Fruit fly (Drosophila melanogaster): Measurements from ENCODE around the gene CG5250.
A peak's percentile ranks its signal among the peaks of the same experiment; 100 is the strongest.

Gene CG5250

dm6 chr3R:19256477-19256876, 27.4 kb upstream of the CG5250 start, which contains the start of gene CG14280:
Gene CG14280 (plus strand): TSS chr3R:19256777.
- TF ChIP-seq CG15710 (tag; optimal IDR thresholded peaks at IDR 0.05) = no peak
- TF ChIP-seq gl (tag; optimal IDR thresholded peaks at IDR 0.05) = no peak
- TF ChIP-seq D1 (tag; optimal IDR thresholded peaks at IDR 0.05) = no peak
- no peak for TF ChIP-seq CG17806 (tag; optimal IDR thresholded peaks at IDR 0.05)
- no peak for TF ChIP-seq CG34367 (tag; optimal IDR thresholded peaks at IDR 0.05)
- TF ChIP-seq rn (GFP tag; IDR thresholded peaks at IDR 0.05) = no peak
- no peak for TF ChIP-seq CG4496 (GFP tag; IDR thresholded peaks at IDR 0.05)
- TF ChIP-seq Pif1B (GFP tag; optimal IDR thresholded peaks at IDR 0.05) = no peak
- TF ChIP-seq fd96Ca (GFP tag; IDR thresholded peaks at IDR 0.05) = no peak
- no peak for TF ChIP-seq CG12605 (GFP tag; IDR thresholded peaks at IDR 0.05)
- no peak for TF ChIP-seq CG9948 (tag; optimal IDR thresholded peaks at IDR 0.05)
- TF ChIP-seq CG8159 (tag; optimal IDR thresholded peaks at IDR 0.05) = no peak
- no peak for TF ChIP-seq Pif1A (GFP tag; optimal IDR thresholded peaks at IDR 0.05)
- no peak for TF ChIP-seq CG13204 (GFP tag; optimal IDR thresholded peaks at IDR 0.05)
- TF ChIP-seq CG8301 (tag; optimal IDR thresholded peaks at IDR 0.05) = no peak
- no peak for TF ChIP-seq CG14655 (GFP tag; optimal IDR thresholded peaks at IDR 0.05)
- no peak for TF ChIP-seq Ets98B (GFP tag; IDR thresholded peaks at IDR 0.05)
- no peak for TF ChIP-seq CG32121 (GFP tag; IDR thresholded peaks at IDR 0.05)
- TF ChIP-seq CG10348 (GFP tag; IDR thresholded peaks at IDR 0.05) = no peak

DNA sequence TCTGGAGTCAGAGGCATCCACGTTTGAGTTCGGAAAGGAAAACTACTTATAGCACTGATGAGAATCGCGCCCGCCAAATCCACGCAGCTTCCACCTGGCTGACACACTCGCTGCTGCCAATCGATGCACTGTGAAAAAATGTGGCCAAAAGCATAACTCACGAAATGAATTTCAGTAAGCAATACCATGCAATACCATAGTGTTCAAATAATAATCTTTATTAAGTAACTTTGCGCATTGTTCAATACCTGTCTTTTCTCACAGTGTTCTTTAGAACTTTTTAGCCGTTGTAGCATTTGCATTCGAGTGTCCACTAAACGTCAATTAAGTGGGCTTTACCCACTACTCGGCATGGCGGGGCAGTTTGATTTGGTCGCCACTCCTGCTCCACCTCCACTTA, 26.2 kb upstream of the CG5250 start:
- TF ChIP-seq CG14655 (GFP tag; optimal IDR thresholded peaks at IDR 0.05) (peak; percentile 82), gl (tag; optimal IDR thresholded peaks at IDR 0.05) (peak; percentile 29), CG9948 (tag; optimal IDR thresholded peaks at IDR 0.05) (peak; percentile 61), CG4496 (GFP tag; IDR thresholded peaks at IDR 0.05) (peak; percentile 76), rn (GFP tag; IDR thresholded peaks at IDR 0.05) (peak; percentile 32; the same call in 1 of the 2 replicates), CG12605 (GFP tag; IDR thresholded peaks at IDR 0.05) (peak; percentile 41; the same call in 1 of the 2 replicates), Ets98B (GFP tag; IDR thresholded peaks at IDR 0.05) (peak; percentile 50), CG17806 (tag; optimal IDR thresholded peaks at IDR 0.05) (peak; percentile 66), Snoo (tag; optimal IDR thresholded peaks at IDR 0.05) (peak; percentile 20), EcR (GFP tag; optimal IDR thresholded peaks at IDR 0.05) (no peak), Pif1A (GFP tag; optimal IDR thresholded peaks at IDR 0.05) (peak; percentile 37), CG13204 (GFP tag; optimal IDR thresholded peaks at IDR 0.05) (no peak), Pif1B (GFP tag; optimal IDR thresholded peaks at IDR 0.05) (peak; percentile 25), CG10348 (GFP tag; IDR thresholded peaks at IDR 0.05) (no peak), CG8159 (tag; optimal IDR thresholded peaks at IDR 0.05) (peak; percentile 55), CG32121 (GFP tag; IDR thresholded peaks at IDR 0.05) (peak; percentile 50), CG8301 (tag; optimal IDR thresholded peaks at IDR 0.05) (peak; percentile 77), fd96Ca (GFP tag; IDR thresholded peaks at IDR 0.05) (peak; percentile 81), CG15710 (tag; optimal IDR thresholded peaks at IDR 0.05) (peak; percentile 66), D1 (tag; optimal IDR thresholded peaks at IDR 0.05) (no peak), CG34367 (tag; optimal IDR thresholded peaks at IDR 0.05) (peak; percentile 49)

DNA sequence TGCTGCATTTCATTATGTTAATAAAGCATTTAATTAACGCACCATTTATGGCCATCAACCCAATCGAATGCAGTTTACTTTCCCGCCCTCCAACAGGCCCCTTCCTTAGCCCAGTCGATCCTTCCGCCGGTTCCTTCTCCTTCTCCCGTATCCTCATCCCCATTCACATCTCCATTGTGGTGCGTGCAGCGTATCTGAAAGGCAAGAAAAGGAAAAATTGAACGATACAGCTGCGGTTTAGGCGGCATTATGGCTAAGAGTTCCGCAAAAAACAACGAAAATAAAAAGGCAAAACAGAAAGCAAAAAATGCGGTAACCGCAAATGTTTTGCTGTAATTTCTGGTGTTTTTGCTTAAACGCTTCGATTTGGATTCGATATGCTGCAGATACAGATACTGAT, 24.9 kb upstream of the CG5250 start:
- TF ChIP-seq CG8159 (tag; optimal IDR thresholded peaks at IDR 0.05) (no peak), gl (tag; optimal IDR thresholded peaks at IDR 0.05) (peak; percentile 23), CG13204 (GFP tag; optimal IDR thresholded peaks at IDR 0.05) (peak; percentile 61), CG12605 (GFP tag; IDR thresholded peaks at IDR 0.05) (no peak)

- TF ChIP-seq CG17806 (tag; optimal IDR thresholded peaks at IDR 0.05) (no peak), Ets98B (GFP tag; IDR thresholded peaks at IDR 0.05) (no peak), gl (tag; optimal IDR thresholded peaks at IDR 0.05) (no peak), CG8301 (tag; optimal IDR thresholded peaks at IDR 0.05) (no peak), CG10348 (GFP tag; IDR thresholded peaks at IDR 0.05) (no peak), CG4496 (GFP tag; IDR thresholded peaks at IDR 0.05) (no peak), CG15710 (tag; optimal IDR thresholded peaks at IDR 0.05) (no peak)
These were observed 21.0 kb upstream of the CG5250 start for dm6 chr3R:19250063-19250462.

DNA sequence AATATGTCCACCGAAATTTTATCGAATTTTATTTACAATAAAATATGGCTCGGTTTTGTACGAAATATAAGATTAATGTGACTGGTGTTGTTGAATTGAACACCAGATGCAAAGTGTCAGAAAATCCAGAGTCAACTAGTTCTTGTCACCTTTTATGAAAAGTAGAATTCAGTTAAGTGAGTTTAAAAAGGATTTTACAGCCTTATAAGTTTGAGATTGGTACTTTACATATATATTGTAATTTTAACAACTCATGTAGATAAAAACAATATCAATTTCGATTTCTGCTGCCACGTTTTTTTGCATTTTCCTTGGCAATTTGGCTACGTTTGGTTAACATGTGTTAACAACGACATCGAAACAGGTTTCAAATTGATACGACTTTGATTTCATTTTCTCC, 19.0 kb upstream of the CG5250 start, which contains the start of gene CG5217:
TSS of gene CG5217 (minus strand) at position 101 of the 400 bp plus-strand sequence.
- no peak for TF ChIP-seq CG9948 (tag; optimal IDR thresholded peaks at IDR 0.05)
- TF ChIP-seq CG8301 (tag; optimal IDR thresholded peaks at IDR 0.05) = no peak
- no peak for TF ChIP-seq CG17806 (tag; optimal IDR thresholded peaks at IDR 0.05)
- no peak for TF ChIP-seq fd96Ca (GFP tag; IDR thresholded peaks at IDR 0.05)
- no peak for TF ChIP-seq CG12605 (GFP tag; IDR thresholded peaks at IDR 0.05)
- TF ChIP-seq Pif1B (GFP tag; optimal IDR thresholded peaks at IDR 0.05) = no peak
- TF ChIP-seq Ets98B (GFP tag; IDR thresholded peaks at IDR 0.05) = no peak
- no peak for TF ChIP-seq CG15710 (tag; optimal IDR thresholded peaks at IDR 0.05)
- no peak for TF ChIP-seq CG13204 (GFP tag; optimal IDR thresholded peaks at IDR 0.05)
- no peak for TF ChIP-seq EcR (GFP tag; optimal IDR thresholded peaks at IDR 0.05)
- no peak for TF ChIP-seq Snoo (tag; optimal IDR thresholded peaks at IDR 0.05)
- no peak for TF ChIP-seq CG4496 (GFP tag; IDR thresholded peaks at IDR 0.05)

DNA sequence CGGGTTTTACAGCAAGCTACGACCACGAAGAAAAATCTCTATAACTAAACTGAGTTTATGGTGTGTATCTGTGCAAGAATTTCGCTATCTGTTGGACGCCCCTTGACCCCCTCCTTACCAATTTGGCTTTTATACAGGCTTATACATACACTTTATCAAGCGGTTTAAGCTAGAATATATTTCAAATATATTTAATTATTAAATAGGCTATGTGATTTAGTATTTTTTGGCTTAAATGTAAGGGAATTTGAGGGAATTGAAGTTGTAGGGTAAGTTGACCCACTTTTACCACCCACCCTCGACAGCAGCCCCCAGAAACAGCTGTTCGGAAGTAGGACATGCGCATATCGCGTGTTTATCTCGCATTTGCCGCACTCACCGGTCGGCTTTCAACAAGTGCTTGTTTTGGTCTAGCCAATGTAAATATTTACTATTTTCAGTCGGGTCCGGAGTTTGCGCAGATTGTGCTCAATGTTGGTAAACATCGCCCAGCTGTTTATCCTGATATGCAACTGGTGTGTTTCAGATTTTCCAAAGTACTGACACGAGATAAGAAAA, 17.1 kb upstream of the CG5250 start, which contains the start of gene unc79:
TSS of gene unc79 (minus strand) at position 51 of the 558 bp plus-strand sequence.
- TF ChIP-seq rn (GFP tag; IDR thresholded peaks at IDR 0.05) = no peak
- no peak for TF ChIP-seq D1 (tag; optimal IDR thresholded peaks at IDR 0.05)
- TF ChIP-seq EcR (GFP tag; optimal IDR thresholded peaks at IDR 0.05) = no peak
- no peak for TF ChIP-seq Ets98B (GFP tag; IDR thresholded peaks at IDR 0.05)
- TF ChIP-seq Pif1A (GFP tag; optimal IDR thresholded peaks at IDR 0.05) = no peak
- peak; percentile 98 for TF ChIP-seq CG12605 (GFP tag; IDR thresholded peaks at IDR 0.05)
- no peak for TF ChIP-seq CG9948 (tag; optimal IDR thresholded peaks at IDR 0.05)
